Fruit fly (Drosophila melanogaster) whole organism, wandering third instar larva: ENCODE measurements around the gene CG17919.

Experiments
- Abd-B ChIP-seq: fragments of >200 bp; optimal IDR thresholded peaks from 2 replicates; lab custom pipeline; 2017; ENCODE audit warnings: missing biosample characterization, missing genetic modification characterization
- CG32264 ChIP-seq: fragments of 200-800 bp; sonication (Bioruptor generic); optimal IDR thresholded peaks from 2 replicates; lab custom pipeline; 2016; ENCODE audit warnings: missing biosample characterization, missing genetic modification characterization
- CG9705 ChIP-seq: fragments of 200-800 bp; sonication (Bioruptor generic); optimal IDR thresholded peaks from 2 replicates; lab custom pipeline; 2018; ENCODE audit warnings: missing biosample characterization, mild to moderate bottlenecking, missing genetic modification characterization
- Dfd ChIP-seq: fragments of >200 bp; optimal IDR thresholded peaks from 2 replicates; lab custom pipeline; 2017; ENCODE audit warnings: missing biosample characterization, missing genetic modification characterization
- Dif ChIP-seq: fragments of 200-275, 200-300 bp; sonication (Bioruptor generic); optimal IDR thresholded peaks from 2 replicates; lab custom pipeline; 2018; ENCODE audit warnings: missing biosample characterization, missing genetic modification characterization; ENCODE audit not compliant: partially characterized antibody
- GATAd ChIP-seq: sonication (Bioruptor generic); optimal IDR thresholded peaks from 2 replicates; lab custom pipeline; 2016; ENCODE audit warnings: missing biosample characterization, missing genetic modification characterization
- HLH106 ChIP-seq: fragments of 200-800 bp; optimal IDR thresholded peaks from 3 replicates; lab custom pipeline; 2019; ENCODE audit warnings: missing biosample characterization, mild to moderate bottlenecking, missing genetic modification characterization, moderate library complexity
- Hr78 ChIP-seq: fragments of >200 bp; optimal IDR thresholded peaks from 2 replicates; lab custom pipeline; 2017; ENCODE audit warnings: missing biosample characterization, missing genetic modification characterization
- Hr83 ChIP-seq: fragments of 200-300 bp; sonication (Bioruptor generic); optimal IDR thresholded peaks from 2 replicates; lab custom pipeline; 2016; ENCODE audit warnings: missing biosample characterization, mild to moderate bottlenecking, missing genetic modification characterization, moderate library complexity; ENCODE audit not compliant: poor library complexity, severe bottlenecking
- Jra ChIP-seq: sonication (Bioruptor generic); optimal IDR thresholded peaks from 2 replicates; lab custom pipeline; 2016; ENCODE audit warnings: missing biosample characterization, missing genetic modification characterization
- Mio ChIP-seq: sonication (Bioruptor generic); optimal IDR thresholded peaks from 2 replicates; lab custom pipeline; 2016; ENCODE audit warnings: missing biosample characterization, missing genetic modification characterization
- Myc ChIP-seq: fragments of >200 bp; optimal IDR thresholded peaks from 2 replicates; lab custom pipeline; 2017
- OdsH ChIP-seq: fragments of 200-800 bp; sonication (Bioruptor generic); optimal IDR thresholded peaks from 2 replicates; lab custom pipeline; 2016; ENCODE audit warnings: missing biosample characterization, mild to moderate bottlenecking, missing genetic modification characterization
- Rel ChIP-seq, 2 experiments: fragments of 200-800 bp; sonication (Bioruptor generic) in 1 of 2; optimal IDR thresholded peaks; 2 replicates in 1 of 2; 3 replicates in 1 of 2; lab custom pipeline; 2016 to 2019; ENCODE audit warnings: mild to moderate bottlenecking in 2 of 2, missing biosample characterization in 2 of 2, missing genetic modification characterization in 2 of 2, moderate library complexity in 1 of 2
- Sp1 ChIP-seq: fragments of 200-800 bp; sonication (Bioruptor generic); optimal IDR thresholded peaks from 3 replicates; lab custom pipeline; 2019; ENCODE audit warnings: missing biosample characterization, mild to moderate bottlenecking, missing genetic modification characterization, moderate library complexity
- Vsx2 ChIP-seq: fragments of 200-300, 225-300 bp; sonication (Bioruptor generic); optimal IDR thresholded peaks from 2 replicates; lab custom pipeline; 2018; ENCODE audit warnings: missing biosample characterization, missing genetic modification characterization; ENCODE audit not compliant: partially characterized antibody
- br ChIP-seq: fragments of 200-800 bp; sonication (Bioruptor generic); optimal IDR thresholded peaks from 2 replicates; lab custom pipeline; 2016; ENCODE audit warnings: missing biosample characterization, missing genetic modification characterization
- dl ChIP-seq, 2 experiments: fragments of 175-275, 200-275 bp in 1 of 2; fragments of 200-275 bp in 1 of 2; sonication (Bioruptor generic); optimal IDR thresholded peaks; lab custom pipeline; 2018; ENCODE audit warnings: mild to moderate bottlenecking in 2 of 2, missing biosample characterization in 2 of 2, missing genetic modification characterization in 2 of 2, moderate library complexity in 2 of 2; ENCODE audit not compliant: partially characterized antibody in 2 of 2, insufficient read depth in 1 of 2
- dmrt93B ChIP-seq: fragments of 200-800 bp; sonication (Bioruptor generic); optimal IDR thresholded peaks from 2 replicates; lab custom pipeline; 2018; ENCODE audit warnings: missing biosample characterization, mild to moderate bottlenecking, missing genetic modification characterization
- dsf ChIP-seq: sonication (Bioruptor generic); optimal IDR thresholded peaks from 2 replicates; lab custom pipeline; 2016; ENCODE audit warnings: missing biosample characterization, missing genetic modification characterization, borderline replicate concordance
- ey ChIP-seq: fragments of 200-800 bp; sonication (Bioruptor generic); optimal IDR thresholded peaks from 2 replicates; lab custom pipeline; 2016; ENCODE audit warnings: missing biosample characterization, missing genetic modification characterization
- foxo ChIP-seq, 2 experiments: fragments of 200-800 bp; sonication (Bioruptor generic); optimal IDR thresholded peaks; 2 replicates in 1 of 2; 3 replicates in 1 of 2; lab custom pipeline; 2016 to 2017; ENCODE audit warnings: missing biosample characterization in 2 of 2, missing genetic modification characterization in 2 of 2
- fru ChIP-seq: fragments of 200-800 bp; sonication (Bioruptor generic); optimal IDR thresholded peaks from 3 replicates; lab custom pipeline; 2016; ENCODE audit warnings: missing biosample characterization, mild to moderate bottlenecking, missing genetic modification characterization
- jim ChIP-seq: fragments of 175-275, 200-325 bp; sonication (Bioruptor generic); optimal IDR thresholded peaks from 2 replicates; lab custom pipeline; 2016; ENCODE audit warnings: missing biosample characterization, mild to moderate bottlenecking, missing genetic modification characterization
- lola ChIP-seq: fragments of >200 bp; optimal IDR thresholded peaks from 2 replicates; lab custom pipeline; 2017; ENCODE audit warnings: missing biosample characterization, missing genetic modification characterization
- pan ChIP-seq: fragments of >200 bp; optimal IDR thresholded peaks from 2 replicates; lab custom pipeline; 2017
- psq ChIP-seq: fragments of 200-800 bp; sonication (Bioruptor generic); optimal IDR thresholded peaks from 3 replicates; lab custom pipeline; 2017; ENCODE audit warnings: missing biosample characterization, mild to moderate bottlenecking, missing genetic modification characterization, moderate library complexity
- rgr ChIP-seq: fragments of 200-800 bp; sonication (Bioruptor generic); optimal IDR thresholded peaks from 3 replicates; lab custom pipeline; 2016; ENCODE audit warnings: missing biosample characterization, mild to moderate bottlenecking, missing genetic modification characterization
- sage ChIP-seq: fragments of 200-800 bp; sonication (Bioruptor generic); optimal IDR thresholded peaks from 2 replicates; lab custom pipeline; 2016; ENCODE audit warnings: missing biosample characterization, mild to moderate bottlenecking, missing genetic modification characterization
- sv ChIP-seq: fragments of 200-800 bp; sonication (Bioruptor generic); optimal IDR thresholded peaks from 3 replicates; lab custom pipeline; 2016; ENCODE audit warnings: missing biosample characterization, missing genetic modification characterization
- tai ChIP-seq: sonication (Bioruptor generic); optimal IDR thresholded peaks from 2 replicates; lab custom pipeline; 2016; ENCODE audit warnings: missing biosample characterization, missing genetic modification characterization
- usp ChIP-seq: fragments of >200 bp; optimal IDR thresholded peaks from 2 replicates; lab custom pipeline; 2017; ENCODE audit warnings: missing biosample characterization, missing genetic modification characterization
- woc ChIP-seq: sonication (Bioruptor generic); optimal IDR thresholded peaks from 2 replicates; lab custom pipeline; 2016; ENCODE audit warnings: missing biosample characterization, mild to moderate bottlenecking, missing genetic modification characterization

The CG17919 gene

dm6 chr3R:6301257-6301839 is 42.5 kb upstream of the CG17919 start, which contains the start of gene Osi15:
Gene Osi15 (plus strand): TSS chr3R:6301804.
- TF ChIP-seq dl (GFP tag; optimal IDR thresholded peaks at IDR 0.05; lab: Kevin White, UChicago; ENCODE audit: insufficient read depth in 1 of 2, partially characterized antibody in 2 of 2), result no peak
- no peak for TF ChIP-seq fru
- no peak for TF ChIP-seq foxo (GFP tag; optimal IDR thresholded peaks at IDR 0.05; lab: Kevin White, UChicago)
- no peak for TF ChIP-seq Jra
- TF ChIP-seq sage, result no peak
- TF ChIP-seq tai (GFP tag; lab: Kevin White, UChicago), result no peak
- no peak for TF ChIP-seq Abd-B
- no peak for TF ChIP-seq GATAd (GFP tag; lab: Kevin White, UChicago)
- TF ChIP-seq Mio (GFP tag; lab: Kevin White, UChicago), result no peak
- TF ChIP-seq pan, result no peak
- no peak for TF ChIP-seq jim (GFP tag; lab: Kevin White, UChicago)
- TF ChIP-seq br (GFP tag; lab: Kevin White, UChicago), result no peak
- TF ChIP-seq ey (GFP tag; lab: Kevin White, UChicago), result no peak
- TF ChIP-seq Dfd (GFP tag; lab: Kevin White, UChicago), result no peak
- TF ChIP-seq sv (GFP tag; lab: Kevin White, UChicago), result no peak
- TF ChIP-seq, all 38 proteins: peak for 0

- TF ChIP-seq tai (GFP tag; lab: Kevin White, UChicago) (no peak), Mio (GFP tag; lab: Kevin White, UChicago) (no peak), OdsH (no peak), dmrt93B (GFP tag; lab: Kevin White, UChicago) (no peak), Rel (GFP tag; optimal IDR thresholded peaks at IDR 0.05; lab: Kevin White, UChicago) (no peak), Rel (tag; optimal IDR thresholded peaks at IDR 0.05; lab: Kevin White, UChicago) (no peak), Hr78 (GFP tag; lab: Kevin White, UChicago) (no peak), fru (no peak), usp (GFP tag; lab: Kevin White, UChicago) (no peak)
Measured at dm6 chr3R:6303738-6304137, 40.1 kb upstream of the CG17919 start, which contains the start of gene CG46396. Gene CG46396 (plus strand): TSS chr3R:6304038.

dm6 chr3R:6304947-6305346 is 38.9 kb upstream of the CG17919 start, which contains the start of gene Osi16:
Gene Osi16 (plus strand): TSS chr3R:6305247.
- TF ChIP-seq Sp1 (GFP tag; lab: Kevin White, UChicago) (no peak), woc (GFP tag; lab: Kevin White, UChicago) (no peak), CG9705 (GFP tag; lab: Kevin White, UChicago) (no peak), dsf (no peak), lola (GFP tag; lab: Kevin White, UChicago) (no peak), Dif (no peak), GATAd (GFP tag; lab: Kevin White, UChicago) (no peak), Rel (GFP tag; optimal IDR thresholded peaks at IDR 0.05; lab: Kevin White, UChicago) (no peak), Rel (tag; optimal IDR thresholded peaks at IDR 0.05; lab: Kevin White, UChicago) (no peak), sage (no peak), ey (GFP tag; lab: Kevin White, UChicago) (no peak), Myc (lab: Kevin White, UChicago) (no peak), HLH106 (tag; lab: Kevin White, UChicago) (no peak), Vsx2 (GFP tag; lab: Kevin White, UChicago) (no peak), CG32264 (GFP tag; lab: Kevin White, UChicago) (no peak)
- TF ChIP-seq, all 38 proteins: peak for 0

dm6 chr3R:6306584-6306983 is 37.2 kb upstream of the CG17919 start, which contains the start of gene CG46026:
Gene CG46026 (plus strand): TSS chr3R:6306884.
- no peak for TF ChIP-seq psq (GFP tag; lab: Kevin White, UChicago)
- TF ChIP-seq OdsH, result no peak
- TF ChIP-seq ey (GFP tag; lab: Kevin White, UChicago), result no peak
- no peak for TF ChIP-seq HLH106 (tag; lab: Kevin White, UChicago)
- TF ChIP-seq Dfd (GFP tag; lab: Kevin White, UChicago), result no peak
- TF ChIP-seq CG9705 (GFP tag; lab: Kevin White, UChicago), result no peak
- no peak for TF ChIP-seq Myc (lab: Kevin White, UChicago)
- no peak for TF ChIP-seq Jra
- no peak for TF ChIP-seq sage

- TF ChIP-seq foxo (GFP tag; optimal IDR thresholded peaks at IDR 0.05; lab: Kevin White, UChicago) (no peak), sage (no peak), OdsH (no peak), jim (GFP tag; lab: Kevin White, UChicago) (no peak), pan (no peak), Vsx2 (GFP tag; lab: Kevin White, UChicago) (no peak), Sp1 (GFP tag; lab: Kevin White, UChicago) (no peak), rgr (GFP tag; lab: Kevin White, UChicago) (no peak), CG32264 (GFP tag; lab: Kevin White, UChicago) (no peak), Hr83 (GFP tag; lab: Kevin White, UChicago) (no peak), Rel (GFP tag; optimal IDR thresholded peaks at IDR 0.05; lab: Kevin White, UChicago) (no peak), Rel (tag; optimal IDR thresholded peaks at IDR 0.05; lab: Kevin White, UChicago) (no peak), CG9705 (GFP tag; lab: Kevin White, UChicago) (no peak), Dfd (GFP tag; lab: Kevin White, UChicago) (no peak), woc (GFP tag; lab: Kevin White, UChicago) (no peak), Mio (GFP tag; lab: Kevin White, UChicago) (no peak), Jra (no peak), dmrt93B (GFP tag; lab: Kevin White, UChicago) (no peak), lola (GFP tag; lab: Kevin White, UChicago) (no peak)
Measured at dm6 chr3R:6309676-6310075, 34.2 kb upstream of the CG17919 start, which contains the start of gene CG31560. Gene CG31560 (plus strand): TSS chr3R:6309976.
